Worm (Caenorhabditis elegans): ENCODE data around the gene zip-2.

DNA sequence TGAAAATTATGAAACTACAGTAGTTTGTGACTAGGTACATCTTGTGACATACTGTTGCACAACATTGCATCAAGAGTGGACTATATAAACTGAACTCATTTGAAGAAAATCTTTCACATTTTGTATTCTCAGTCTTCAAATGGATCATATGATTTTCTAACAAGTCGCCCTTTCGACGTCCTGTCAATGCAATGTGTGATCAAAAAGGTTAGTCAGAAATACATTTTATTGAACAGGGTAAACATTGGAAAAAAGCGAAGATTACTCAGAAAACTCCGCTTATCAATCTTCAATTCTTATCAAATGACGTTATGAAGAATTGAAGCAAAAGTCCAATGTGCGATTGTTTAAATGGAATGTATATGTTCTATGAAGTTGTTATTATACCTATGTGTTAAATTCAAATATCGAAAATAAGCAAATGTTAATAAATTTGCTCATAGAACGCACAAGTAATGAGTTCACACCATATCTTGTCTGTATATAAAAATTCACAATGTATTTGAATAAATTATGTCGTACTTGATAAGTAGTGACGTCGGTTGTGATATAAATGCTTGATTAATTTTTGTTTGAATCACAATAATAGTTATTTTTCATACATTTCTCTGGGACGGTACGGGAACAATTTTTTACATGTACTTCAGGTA lies at the start of gene zip-2:
- TF ChIP-seq nhr-237 (tag; optimal IDR thresholded peaks at IDR 0.05), result no peak
- TF ChIP-seq pha-4 (GFP tag; IDR thresholded peaks at IDR 0.05), result no peak
- TF ChIP-seq pha-4 (tag; optimal IDR thresholded peaks at IDR 0.05), result peak; percentile 25
- TF ChIP-seq F26F4.8 (GFP tag; conservative IDR thresholded peaks at IDR 0.05), result no peak
- peak; percentile 64 for TF ChIP-seq php-3 (GFP tag; IDR thresholded peaks at IDR 0.05)
- TF ChIP-seq nhr-28 (tag; optimal IDR thresholded peaks at IDR 0.05), result peak; percentile 91
- peak; percentile 7 for TF ChIP-seq ztf-7 (tag; optimal IDR thresholded peaks at IDR 0.05)
- TF ChIP-seq gei-8 (GFP tag; optimal IDR thresholded peaks at IDR 0.05), result no peak

All from whole organism, L4 larva.